Fruit fly (Drosophila melanogaster): ENCODE measurements around the gene CG5645.

Gene CG5645

DNA sequence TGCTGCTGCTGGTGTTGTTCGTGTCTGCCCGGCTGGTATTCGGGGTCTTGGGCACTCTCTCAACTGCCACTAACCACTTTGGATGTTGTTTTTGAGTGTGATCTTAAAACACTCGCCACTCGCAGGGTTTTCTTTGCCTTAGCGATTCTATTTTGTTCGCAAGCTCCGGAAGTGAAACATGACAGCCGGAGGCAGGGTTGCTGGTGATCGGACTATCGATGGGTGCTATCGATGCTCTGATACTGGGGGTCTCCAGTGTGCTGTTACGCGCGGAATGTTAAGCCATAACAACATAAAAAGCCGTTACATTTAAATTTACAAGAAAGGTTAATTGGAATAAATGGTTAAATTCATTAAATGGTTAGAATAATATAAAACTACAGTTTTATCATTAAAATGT, 11.5 kb downstream of the CG5645 start, which contains the start of gene yps (continued):
- TF ChIP-seq trem (tag; optimal IDR thresholded peaks at IDR 0.05) (peak; percentile 88), sna (GFP tag; IDR thresholded peaks at IDR 0.05; ENCODE audit: partially characterized antibody) (peak; percentile 29; the same call in 1 of the 2 replicates), ara (GFP tag; IDR thresholded peaks at IDR 0.05) (peak; percentile 86), zfh2 (GFP tag; optimal IDR thresholded peaks at IDR 0.05) (peak; percentile 81), PHDP (tag; optimal IDR thresholded peaks at IDR 0.05) (peak; percentile 93), CG15011 (GFP tag; optimal IDR thresholded peaks at IDR 0.05) (peak; percentile 94), peb (GFP tag; IDR thresholded peaks at IDR 0.05) (peak; percentile 60), Gsc (GFP tag; IDR thresholded peaks at IDR 0.05) (no peak), Dad (GFP tag; optimal IDR thresholded peaks at IDR 0.05) (peak; percentile 95), CG7928 (GFP tag; optimal IDR thresholded peaks at IDR 0.05) (peak; percentile 78), CG7372 (GFP tag; IDR thresholded peaks at IDR 0.05) (peak; percentile 75), odd (GFP tag; optimal IDR thresholded peaks at IDR 0.05) (peak; percentile 98), rib (GFP tag; IDR thresholded peaks at IDR 0.05) (peak; percentile 66; the same call in 1 of the 2 replicates), jing (GFP tag; optimal IDR thresholded peaks at IDR 0.05) (no peak), ase (GFP tag; IDR thresholded peaks at IDR 0.05) (peak; percentile 88), CG16813 (GFP tag; IDR thresholded peaks at IDR 0.05; ENCODE audit: partially characterized antibody) (peak; percentile 79), CG5245 (GFP tag; optimal IDR thresholded peaks at IDR 0.05) (peak; percentile 84), ro (GFP tag; IDR thresholded peaks at IDR 0.05) (no peak), CG8089 (GFP tag; optimal IDR thresholded peaks at IDR 0.05) (peak; percentile 94), seq (GFP tag; IDR thresholded peaks at IDR 0.05) (peak; percentile 84), Drgx (GFP tag; IDR thresholded peaks at IDR 0.05) (peak; percentile 71), ranshi (GFP tag; IDR thresholded peaks at IDR 0.05) (peak; percentile 86; the same call in 1 of the 2 replicates), Nf-YC (tag; optimal IDR thresholded peaks at IDR 0.05) (peak; percentile 78), phol (tag; optimal IDR thresholded peaks at IDR 0.05) (peak; percentile 90), jumu (GFP tag; optimal IDR thresholded peaks at IDR 0.05) (peak; percentile 70), gt (GFP tag; IDR thresholded peaks at IDR 0.05) (peak; percentile 55), D19B (GFP tag; optimal IDR thresholded peaks at IDR 0.05) (peak; percentile 81), Fer3 (tag; optimal IDR thresholded peaks at IDR 0.05) (peak; percentile 95), CG9215 (GFP tag; IDR thresholded peaks at IDR 0.05) (peak; percentile 32; the same call in 1 of the 2 replicates), br (optimal IDR thresholded peaks at IDR 0.05) (no peak), Dip3 (GFP tag; optimal IDR thresholded peaks at IDR 0.05) (peak; percentile 84), D (optimal IDR thresholded peaks at IDR 0.05) (no peak), D (GFP tag; optimal IDR thresholded peaks at IDR 0.05) (peak; percentile 89), CG18619 (GFP tag; optimal IDR thresholded peaks at IDR 0.05) (peak; percentile 96), BtbVII (GFP tag; optimal IDR thresholded peaks at IDR 0.05) (peak; percentile 96), CG2202 (tag; optimal IDR thresholded peaks at IDR 0.05) (peak; percentile 93), HLH4C (GFP tag; IDR thresholded peaks at IDR 0.05; ENCODE audit: partially characterized antibody) (peak; percentile 76), NK7.1 (GFP tag; optimal IDR thresholded peaks at IDR 0.05) (peak; percentile 92), HLH3B (GFP tag; IDR thresholded peaks at IDR 0.05) (peak; percentile 87; the same call in 1 of the 2 replicates), knrl (GFP tag; IDR thresholded peaks at IDR 0.05; ENCODE audit: partially characterized antibody) (peak; percentile 77), pfk (GFP tag; optimal IDR thresholded peaks at IDR 0.05) (peak; percentile 88), org-1 (GFP tag; optimal IDR thresholded peaks at IDR 0.05) (peak; percentile 94), ems (GFP tag; optimal IDR thresholded peaks at IDR 0.05) (peak; percentile 83), stwl (tag; optimal IDR thresholded peaks at IDR 0.05) (peak; percentile 91), Oaz (GFP tag; IDR thresholded peaks at IDR 0.05) (peak; percentile 72), run (tag; optimal IDR thresholded peaks at IDR 0.05) (peak; percentile 81), Hey (tag; optimal IDR thresholded peaks at IDR 0.05) (peak; percentile 95), sisA (GFP tag; IDR thresholded peaks at IDR 0.05) (no peak; the same call in 1 of the 2 replicates), CG2678 (tag; optimal IDR thresholded peaks at IDR 0.05) (peak; percentile 84), Blimp-1 (GFP tag; optimal IDR thresholded peaks at IDR 0.05) (no peak), E2f2 (GFP tag; IDR thresholded peaks at IDR 0.05) (peak; percentile 78), pnt (GFP tag; optimal IDR thresholded peaks at IDR 0.05) (peak; percentile 26)
